Worm (Caenorhabditis elegans): Measurements from ENCODE around the gene hch-1.

The hch-1 gene

ce11 chrX:14664028-14664427 is 35.7 kb downstream of the hch-1 start, which contains the start of gene C26G2.2:
Gene C26G2.2 (plus strand): TSS chrX:14664328.
- TF ChIP-seq nhr-2 (tag; optimal IDR thresholded peaks at IDR 0.05) (no peak), zip-8 (tag; optimal IDR thresholded peaks at IDR 0.05) (no peak), nhr-12 (tag; optimal IDR thresholded peaks at IDR 0.05) (no peak), mep-1 (tag; optimal IDR thresholded peaks at IDR 0.05) (no peak), tbx-8 (GFP tag; optimal IDR thresholded peaks at IDR 0.05) (no peak), unc-120 (tag; optimal IDR thresholded peaks at IDR 0.05; ENCODE audit: poor library complexity, severe bottlenecking) (no peak)

- TF ChIP-seq ceh-39 (tag; optimal IDR thresholded peaks at IDR 0.05) (no peak), ces-1 (GFP tag; optimal IDR thresholded peaks at IDR 0.05) (peak; percentile 89)
Observed at ce11 chrX:14662460-14662859, 37.3 kb downstream of the hch-1 start.

ce11 chrX:14661918-14662317 is 37.9 kb downstream of the hch-1 start:
- TF ChIP-seq snpc-4 (tag; optimal IDR thresholded peaks at IDR 0.05) (no peak), ceh-39 (tag; optimal IDR thresholded peaks at IDR 0.05) (no peak), unc-39 (tag; optimal IDR thresholded peaks at IDR 0.05) (no peak), ceh-43 (GFP tag; optimal IDR thresholded peaks at IDR 0.05) (no peak), nhr-237 (tag; optimal IDR thresholded peaks at IDR 0.05) (no peak), lsy-2 (tag; optimal IDR thresholded peaks at IDR 0.05) (no peak), sptf-1 (tag; optimal IDR thresholded peaks at IDR 0.05) (no peak), hlh-1 (tag; optimal IDR thresholded peaks at IDR 0.05) (no peak), drap-1 (GFP tag; optimal IDR thresholded peaks at IDR 0.05) (no peak), bed-3 (GFP tag; optimal IDR thresholded peaks at IDR 0.05) (no peak), lin-13 (tag; optimal IDR thresholded peaks at IDR 0.05) (no peak), blmp-1 (tag; optimal IDR thresholded peaks at IDR 0.05) (no peak), mep-1 (tag; optimal IDR thresholded peaks at IDR 0.05) (no peak), nhr-76 (tag; optimal IDR thresholded peaks at IDR 0.05) (no peak)

- TF ChIP-seq nhr-2 (tag; optimal IDR thresholded peaks at IDR 0.05) (peak; percentile 16), hlh-1 (tag; optimal IDR thresholded peaks at IDR 0.05) (peak; percentile 89), elt-1 (tag; optimal IDR thresholded peaks at IDR 0.05; ENCODE audit: borderline replicate concordance, insufficient read depth) (no peak), ceh-43 (GFP tag; optimal IDR thresholded peaks at IDR 0.05) (no peak), flh-1 (GFP tag; optimal IDR thresholded peaks at IDR 0.05) (no peak), unc-62 (GFP tag; optimal IDR thresholded peaks at IDR 0.05) (peak; percentile 76)
Observed at ce11 chrX:14659454-14659853, 40.3 kb downstream of the hch-1 start.

ce11 chrX:14657445-14657844 is 42.3 kb downstream of the hch-1 start:
- TF ChIP-seq nhr-237 (tag; optimal IDR thresholded peaks at IDR 0.05) (no peak), nhr-28 (tag; optimal IDR thresholded peaks at IDR 0.05) (no peak), elt-1 (tag; optimal IDR thresholded peaks at IDR 0.05; ENCODE audit: borderline replicate concordance, insufficient read depth) (no peak), unc-62 (GFP tag; optimal IDR thresholded peaks at IDR 0.05) (no peak), blmp-1 (tag; optimal IDR thresholded peaks at IDR 0.05) (no peak), elt-3 (tag; optimal IDR thresholded peaks at IDR 0.05) (no peak), cnd-1 (tag; optimal IDR thresholded peaks at IDR 0.05) (no peak), M03D4.4 (tag; optimal IDR thresholded peaks at IDR 0.05) (no peak), sem-2 (GFP tag; optimal IDR thresholded peaks at IDR 0.05) (no peak), ceh-83 (GFP tag; optimal IDR thresholded peaks at IDR 0.05) (no peak), zip-8 (tag; optimal IDR thresholded peaks at IDR 0.05) (no peak), lsy-2 (tag; optimal IDR thresholded peaks at IDR 0.05) (no peak), tbx-8 (GFP tag; optimal IDR thresholded peaks at IDR 0.05) (no peak), pha-4 (tag; optimal IDR thresholded peaks at IDR 0.05) (no peak), mab-5 (tag; optimal IDR thresholded peaks at IDR 0.05) (no peak), nhr-12 (tag; optimal IDR thresholded peaks at IDR 0.05) (no peak), snpc-4 (tag; optimal IDR thresholded peaks at IDR 0.05) (no peak), hlh-1 (tag; optimal IDR thresholded peaks at IDR 0.05) (no peak), lin-13 (tag; optimal IDR thresholded peaks at IDR 0.05) (no peak), unc-39 (tag; optimal IDR thresholded peaks at IDR 0.05) (no peak)

- TF ChIP-seq M03D4.4 (tag; optimal IDR thresholded peaks at IDR 0.05) = no peak
- no peak for TF ChIP-seq lin-32 (GFP tag; optimal IDR thresholded peaks at IDR 0.05)
- no peak for TF ChIP-seq mab-5 (tag; optimal IDR thresholded peaks at IDR 0.05)
- no peak for TF ChIP-seq ceh-83 (GFP tag; optimal IDR thresholded peaks at IDR 0.05)
- TF ChIP-seq mep-1 (tag; optimal IDR thresholded peaks at IDR 0.05) = no peak
- no peak for TF ChIP-seq drap-1 (GFP tag; optimal IDR thresholded peaks at IDR 0.05)
- no peak for TF ChIP-seq nhr-237 (tag; optimal IDR thresholded peaks at IDR 0.05)
- no peak for TF ChIP-seq ces-1 (GFP tag; optimal IDR thresholded peaks at IDR 0.05)
Observed at ce11 chrX:14654668-14655067, 45.1 kb downstream of the hch-1 start, which contains the start of gene syg-2. Gene syg-2 (plus strand): TSS chrX:14654968.

Measured in whole organism, mixed stage, embryonic.